Worm (Caenorhabditis elegans): ENCODE data around the gene T22F3.11.

ce11 chrV:3582671-3583070 is 31.7 kb downstream of the T22F3.11 start:
- TF ChIP-seq dao-5 (tag; optimal IDR thresholded peaks at IDR 0.05), result no peak
- no peak for TF ChIP-seq him-1 (tag; optimal IDR thresholded peaks at IDR 0.05)
- no peak for TF ChIP-seq W03F9.2 (tag; optimal IDR thresholded peaks at IDR 0.05)
